Worm (Caenorhabditis elegans): ENCODE measurements around the gene dpf-4.

The dpf-4 gene

DNA sequence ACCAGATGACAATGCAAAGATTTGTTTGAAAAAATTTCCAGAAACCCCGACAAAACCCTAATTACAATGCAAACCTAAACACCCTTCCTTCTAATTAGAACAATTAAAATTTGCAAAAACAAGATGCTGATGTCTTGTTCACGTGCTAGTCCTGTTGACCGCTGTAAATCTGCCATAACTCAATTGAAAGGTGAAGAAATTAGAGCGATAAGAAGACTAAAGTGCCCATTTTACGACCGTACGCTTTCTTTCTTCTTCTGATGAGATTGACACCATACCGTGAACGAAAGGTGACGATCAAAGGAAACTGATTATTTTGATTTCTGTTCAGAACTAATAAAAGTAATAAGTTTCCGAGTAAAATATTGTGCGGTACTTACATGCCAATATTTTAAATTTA, 45.6 kb upstream of the dpf-4 start (continued):
- no peak for TF ChIP-seq ztf-7 (tag; optimal IDR thresholded peaks at IDR 0.05)
- no peak for TF ChIP-seq zag-1 (tag; optimal IDR thresholded peaks at IDR 0.05)
- no peak for TF ChIP-seq ceh-62 (tag; optimal IDR thresholded peaks at IDR 0.05)
- TF ChIP-seq saeg-2 (GFP tag; IDR thresholded peaks at IDR 0.05), result no peak
- TF ChIP-seq nhr-77 (tag; optimal IDR thresholded peaks at IDR 0.05), result no peak
- TF ChIP-seq daf-8 (GFP tag; IDR thresholded peaks at IDR 0.05), result no peak
- no peak for TF ChIP-seq nhr-102 (tag; optimal IDR thresholded peaks at IDR 0.05)
- TF ChIP-seq ceh-32 (tag; optimal IDR thresholded peaks at IDR 0.05; ENCODE audit: poor library complexity), result no peak
- no peak for TF ChIP-seq lim-7 (GFP tag; IDR thresholded peaks at IDR 0.05)
- TF ChIP-seq ZK337.2 (GFP tag; IDR thresholded peaks at IDR 0.05), result no peak
- no peak for TF ChIP-seq lin-38 (GFP tag; IDR thresholded peaks at IDR 0.05)
- no peak for TF ChIP-seq madf-5 (GFP tag; IDR thresholded peaks at IDR 0.05)

DNA sequence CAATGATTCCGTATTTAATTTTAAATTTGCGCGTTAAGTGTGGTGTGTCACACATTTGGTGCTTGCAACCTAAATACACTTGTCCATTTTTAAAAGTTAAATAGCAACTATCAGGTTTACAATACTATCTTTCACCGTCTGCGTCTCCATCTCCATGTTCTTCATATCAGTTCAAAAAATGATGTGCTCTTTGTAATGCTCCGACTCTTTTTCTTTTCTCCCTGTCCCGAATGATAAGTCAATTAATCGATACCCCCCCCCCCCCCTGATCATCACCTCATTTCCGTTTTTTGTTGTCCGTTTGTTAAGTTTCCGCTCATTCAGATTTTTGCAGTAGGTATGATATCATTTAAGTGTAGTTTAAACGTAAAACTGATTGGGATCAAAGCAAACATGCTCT, 45.0 kb upstream of the dpf-4 start:
- no peak for TF ChIP-seq madf-5 (GFP tag; IDR thresholded peaks at IDR 0.05)
- TF ChIP-seq hlh-30 (tag; optimal IDR thresholded peaks at IDR 0.05; ENCODE audit: insufficient read depth), result no peak
- no peak for TF ChIP-seq rbr-2 (tag; optimal IDR thresholded peaks at IDR 0.05)
- no peak for TF ChIP-seq nhr-10 (tag; optimal IDR thresholded peaks at IDR 0.05)
- no peak for TF ChIP-seq nhr-42 (GFP tag; IDR thresholded peaks at IDR 0.05)
- TF ChIP-seq hlh-11 (tag; optimal IDR thresholded peaks at IDR 0.05), result peak; percentile 27
- peak; percentile 26; the same call in 1 of the 2 replicates for TF ChIP-seq php-3 (GFP tag; IDR thresholded peaks at IDR 0.05)
- no peak for TF ChIP-seq ztf-7 (tag; optimal IDR thresholded peaks at IDR 0.05)
- no peak for TF ChIP-seq dmd-9 (GFP tag; IDR thresholded peaks at IDR 0.05)
- TF ChIP-seq nhr-102 (tag; optimal IDR thresholded peaks at IDR 0.05), result no peak
- no peak for TF ChIP-seq D1046.2 (GFP tag; IDR thresholded peaks at IDR 0.05)
- TF ChIP-seq nhr-28 (tag; optimal IDR thresholded peaks at IDR 0.05), result peak; percentile 47
- TF ChIP-seq aha-1 (tag), result no peak
- TF ChIP-seq daf-16 (GFP tag; optimal IDR thresholded peaks at IDR 0.05), result no peak
- peak; percentile 22 for TF ChIP-seq daf-16 (tag; optimal IDR thresholded peaks at IDR 0.05)
- TF ChIP-seq pqm-1 (tag; optimal IDR thresholded peaks at IDR 0.05), result peak; percentile 57
- TF ChIP-seq T26A8.4 (GFP tag; IDR thresholded peaks at IDR 0.05), result no peak
- peak; percentile 62 for TF ChIP-seq dmd-6 (GFP tag; IDR thresholded peaks at IDR 0.05)
- TF ChIP-seq attf-4 (tag; optimal IDR thresholded peaks at IDR 0.05), result no peak
- no peak for TF ChIP-seq fkh-10 (GFP tag; optimal IDR thresholded peaks at IDR 0.05)
- no peak for TF ChIP-seq jun-1 (tag; optimal IDR thresholded peaks at IDR 0.05)
- no peak for TF ChIP-seq ztf-11 (tag; optimal IDR thresholded peaks at IDR 0.05)
- no peak for TF ChIP-seq ces-1 (GFP tag; optimal IDR thresholded peaks at IDR 0.05)
- TF ChIP-seq lin-1 (GFP tag; IDR thresholded peaks at IDR 0.05), result peak; percentile 53; the same call in 1 of the 2 replicates
- TF ChIP-seq dve-1 (tag; optimal IDR thresholded peaks at IDR 0.05; ENCODE audit: insufficient read depth), result peak; percentile 40

DNA sequence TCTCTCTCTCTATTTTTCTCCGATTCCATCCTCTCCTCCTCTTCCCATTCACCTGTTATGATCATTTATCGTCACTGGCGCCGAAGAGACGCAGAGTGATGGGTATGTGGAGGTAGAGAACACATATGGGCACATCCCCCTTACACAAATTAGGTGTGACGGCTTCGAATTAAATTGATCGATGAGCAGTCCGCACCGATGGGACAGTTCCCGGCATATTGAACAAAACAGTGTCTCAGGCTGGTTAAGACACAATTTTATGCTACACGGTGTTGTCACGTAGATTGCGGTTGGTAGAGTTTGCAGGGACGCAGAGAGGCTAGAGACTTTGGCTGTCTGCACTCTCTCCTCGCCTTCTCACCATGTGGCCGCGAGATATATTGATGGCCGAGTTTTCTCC, 44.3 kb upstream of the dpf-4 start, which contains the start of gene R12B2.7:
Gene R12B2.7, plus strand, starts transcription at position 247 of the 400 bp plus-strand sequence.
- TF ChIP-seq zfp-2 (tag; optimal IDR thresholded peaks at IDR 0.05) (no peak), ceh-20 (GFP tag; IDR thresholded peaks at IDR 0.05) (peak; percentile 56; the same call in 1 of the 2 replicates), jun-1 (tag; optimal IDR thresholded peaks at IDR 0.05) (no peak), zag-1 (tag; optimal IDR thresholded peaks at IDR 0.05) (no peak), mes-2 (tag; optimal IDR thresholded peaks at IDR 0.05; ENCODE audit: poor library complexity, severe bottlenecking) (peak; percentile 43), lir-3 (tag; optimal IDR thresholded peaks at IDR 0.05) (no peak), nhr-6 (tag; optimal IDR thresholded peaks at IDR 0.05) (no peak), pqm-1 (tag; optimal IDR thresholded peaks at IDR 0.05) (no peak), T26A8.4 (GFP tag; IDR thresholded peaks at IDR 0.05) (0 out of 2 replicates have a peak, but pooled peaks have one; percentile 17), F10B5.3 (tag; optimal IDR thresholded peaks at IDR 0.05) (no peak), egl-43 (GFP tag; IDR thresholded peaks at IDR 0.05) (no peak), nhr-48 (tag; optimal IDR thresholded peaks at IDR 0.05) (no peak), daf-16 (GFP tag; optimal IDR thresholded peaks at IDR 0.05) (no peak), daf-16 (tag; optimal IDR thresholded peaks at IDR 0.05) (peak; percentile 18), nhr-28 (tag; optimal IDR thresholded peaks at IDR 0.05) (peak; percentile 45), hlh-11 (tag; optimal IDR thresholded peaks at IDR 0.05) (peak; percentile 76), fos-1 (tag; optimal IDR thresholded peaks at IDR 0.05) (no peak), dmd-6 (GFP tag; IDR thresholded peaks at IDR 0.05) (peak; percentile 21; the same call in 1 of the 2 replicates), unc-39 (tag; optimal IDR thresholded peaks at IDR 0.05) (no peak), nhr-42 (GFP tag; IDR thresholded peaks at IDR 0.05) (no peak), mxl-3 (GFP tag; optimal IDR thresholded peaks at IDR 0.05) (peak; percentile 30), lsy-2 (tag; optimal IDR thresholded peaks at IDR 0.05) (no peak)

Data from whole organism, L4 larva.